Worm (Caenorhabditis elegans): ENCODE data around the gene fbxc-24.

DNA sequence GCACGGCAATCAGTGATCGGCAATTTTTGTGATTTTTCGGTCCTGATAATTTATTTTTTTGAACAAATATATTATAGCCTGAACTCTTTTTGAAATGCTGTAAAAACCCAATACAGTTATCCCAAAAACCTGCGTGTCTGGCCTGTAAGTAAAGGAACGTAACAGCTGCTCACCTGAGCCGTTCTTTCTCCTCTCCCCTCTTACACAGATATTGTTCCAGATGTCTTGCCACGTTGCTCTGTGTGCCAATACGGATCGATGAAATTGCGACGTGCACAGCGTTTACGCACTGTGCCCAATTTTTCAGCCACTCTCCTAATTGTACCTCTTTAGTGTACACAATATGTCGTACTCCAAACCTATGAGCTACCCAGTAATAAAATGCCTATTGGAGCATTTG is 49.2 kb upstream of the fbxc-24 start, which contains the start of gene sdz-4:
- TF ChIP-seq zim-3 (tag; optimal IDR thresholded peaks at IDR 0.05) (no peak), T07F8.4 (tag; optimal IDR thresholded peaks at IDR 0.05) (no peak), akir-1 (GFP tag; optimal IDR thresholded peaks at IDR 0.05) (no peak), chd-7 (tag; optimal IDR thresholded peaks at IDR 0.05) (no peak), F57C9.4 (tag; optimal IDR thresholded peaks at IDR 0.05) (no peak), F39B2.1 (GFP tag; IDR thresholded peaks at IDR 0.05) (no peak)
